Fruit fly (Drosophila melanogaster) whole organism, adult: ENCODE measurements around the gene AP-1sigma.

Source experiments
- CG12768 ChIP-seq: fragments of 200-800 bp; sonication (Bioruptor generic); optimal IDR thresholded peaks from 2 replicates; lab custom pipeline; 2017; ENCODE audit warnings: missing biosample characterization, missing genetic modification characterization, mild to moderate bottlenecking, moderate library complexity, missing genetic modification reagents
- CG14711 ChIP-seq: fragments of 200-800 bp; sonication (Bioruptor generic); optimal IDR thresholded peaks from 2 replicates; lab custom pipeline; 2018; ENCODE audit warnings: missing biosample characterization, mild to moderate bottlenecking, missing genetic modification characterization, moderate library complexity
- CG33017 ChIP-seq: fragments of 200-800 bp; sonication (Bioruptor generic); optimal IDR thresholded peaks from 2 replicates; lab custom pipeline; 2018; ENCODE audit warnings: missing biosample characterization, mild to moderate bottlenecking, missing genetic modification characterization, moderate library complexity
- CG5204 ChIP-seq: fragments of 200-800 bp; sonication (Bioruptor generic); optimal IDR thresholded peaks from 2 replicates; lab custom pipeline; 2016; ENCODE audit warnings: missing biosample characterization, missing genetic modification characterization
- CG7045 ChIP-seq: fragments of 200-800 bp; sonication (Bioruptor generic); optimal IDR thresholded peaks from 2 replicates; lab custom pipeline; 2017; ENCODE audit warnings: missing biosample characterization, mild to moderate bottlenecking, missing genetic modification characterization
- Clk ChIP-seq: fragments of 200-800 bp; sonication (Bioruptor generic); optimal IDR thresholded peaks from 2 replicates; lab custom pipeline; 2017; ENCODE audit warnings: missing biosample characterization, missing genetic modification characterization
- Crg-1 ChIP-seq: fragments of 200-800 bp; sonication (Bioruptor generic); optimal IDR thresholded peaks from 2 replicates; lab custom pipeline; 2016; ENCODE audit warnings: missing biosample characterization, missing genetic modification characterization
- Hr96 ChIP-seq: fragments of 200-800 bp; sonication (Bioruptor generic); optimal IDR thresholded peaks from 2 replicates; lab custom pipeline; 2016; ENCODE audit warnings: missing biosample characterization, missing genetic modification characterization
- bab1 ChIP-seq: fragments of 200-800 bp; sonication (Bioruptor generic); optimal IDR thresholded peaks from 3 replicates; lab custom pipeline; 2019; ENCODE audit warnings: missing biosample characterization, mild to moderate bottlenecking, missing genetic modification characterization, moderate library complexity
- cic ChIP-seq: fragments of 200-800 bp; sonication (Bioruptor generic); optimal IDR thresholded peaks from 2 replicates; lab custom pipeline; 2017; ENCODE audit warnings: missing biosample characterization, mild to moderate bottlenecking, missing genetic modification characterization, moderate library complexity
- kay ChIP-seq: fragments of 200-800 bp; sonication (Bioruptor generic); peaks from one replicate; lab custom pipeline; 2016; ENCODE audit warnings: missing biosample characterization, missing genetic modification characterization, borderline replicate concordance
- ovo ChIP-seq: fragments of 200-800 bp; sonication (Bioruptor generic); optimal IDR thresholded peaks from 2 replicates; lab custom pipeline; 2016; ENCODE audit warnings: missing biosample characterization, missing genetic modification characterization
- pad ChIP-seq: fragments of 200-800 bp; sonication (Bioruptor generic); optimal IDR thresholded peaks from 3 replicates; lab custom pipeline; 2017; ENCODE audit warnings: missing biosample characterization, missing genetic modification characterization, mild to moderate bottlenecking, moderate library complexity, missing genetic modification reagents
- toe ChIP-seq: fragments of 200-800 bp; sonication (Bioruptor generic); optimal IDR thresholded peaks from 2 replicates; lab custom pipeline; 2016; ENCODE audit warnings: missing biosample characterization, missing genetic modification characterization

dm6 chr3R:24008887-24009286 lies 50.4 kb downstream of the AP-1sigma start:
- no peak for TF ChIP-seq kay (GFP tag; lab: Kevin White, UChicago)
- no peak for TF ChIP-seq Clk
- no peak for TF ChIP-seq Hr96 (GFP tag; lab: Kevin White, UChicago)
- no peak for TF ChIP-seq bab1
- no peak for TF ChIP-seq Crg-1 (GFP tag; lab: Kevin White, UChicago)
- TF ChIP-seq CG33017: no peak
- TF ChIP-seq toe: no peak
- no peak for TF ChIP-seq cic (GFP tag; lab: Kevin White, UChicago)
- no peak for TF ChIP-seq ovo (GFP tag; lab: Kevin White, UChicago)
- no peak for TF ChIP-seq pad (GFP tag; lab: Kevin White, UChicago)
- TF ChIP-seq CG7045: no peak
- no peak for TF ChIP-seq CG5204 (GFP tag; lab: Kevin White, UChicago)
- TF ChIP-seq CG12768 (GFP tag; lab: Kevin White, UChicago): no peak
- TF ChIP-seq CG14711 (tag; lab: Kevin White, UChicago): no peak
